Worm (Caenorhabditis elegans) whole organism, late embryonic: ENCODE data around the gene Y50D4A.5.

Source experiments
- C08G9.2 ChIP-seq: sonication (generic microtip); optimal IDR thresholded peaks from 2 replicates; lab custom pipeline; 2016; ENCODE audit warnings: mild to moderate bottlenecking, missing genetic modification characterization, moderate library complexity, missing compliant biosample characterization
- F13H6.1 ChIP-seq: sonication (generic microtip); optimal IDR thresholded peaks from 2 replicates; lab custom pipeline; 2016; ENCODE audit warnings: missing genetic modification characterization, missing compliant biosample characterization
- K09A11.1 ChIP-seq: sonication (generic microtip); optimal IDR thresholded peaks from 2 replicates; lab custom pipeline; 2017; ENCODE audit warnings: antibody characterized with exemption, mild to moderate bottlenecking, missing genetic modification characterization, missing compliant biosample characterization; ENCODE audit not compliant: insufficient read depth
- Y22D7AL.16 ChIP-seq: sonication (generic microtip); optimal IDR thresholded peaks from 2 replicates; lab custom pipeline; 2016; ENCODE audit warnings: missing genetic modification characterization, missing compliant biosample characterization
- ahr-1 ChIP-seq: sonication (generic microtip); optimal IDR thresholded peaks from 2 replicates; lab custom pipeline; 2016; ENCODE audit warnings: missing genetic modification characterization, missing compliant biosample characterization
- ama-1 ChIP-seq: fragments of 150-350 bp; optimal IDR thresholded peaks from 2 replicates; lab custom pipeline; 2014
- ceh-14 ChIP-seq: sonication (generic microtip); optimal IDR thresholded peaks from 2 replicates; lab custom pipeline; 2016; ENCODE audit warnings: missing genotype, missing genetic modification characterization, missing compliant biosample characterization
- ceh-18 ChIP-seq: sonication (generic microtip); optimal IDR thresholded peaks from 2 replicates; lab custom pipeline; 2016; ENCODE audit warnings: missing genetic modification characterization, missing compliant biosample characterization
- ceh-19 ChIP-seq: fragments of 200-800 bp; sonication (Bioruptor generic); optimal IDR thresholded peaks from 2 replicates; lab custom pipeline; 2018; ENCODE audit warnings: mild to moderate bottlenecking, missing genetic modification characterization, missing compliant biosample characterization
- ceh-2 ChIP-seq: sonication (generic microtip); optimal IDR thresholded peaks from 2 replicates; lab custom pipeline; 2016; ENCODE audit warnings: missing genotype, missing genetic modification characterization, missing compliant biosample characterization
- ceh-24 ChIP-seq: sonication (generic microtip); optimal IDR thresholded peaks from 2 replicates; lab custom pipeline; 2016; ENCODE audit warnings: mild to moderate bottlenecking, missing genetic modification characterization, missing compliant biosample characterization
- ceh-31 ChIP-seq: sonication (generic microtip); optimal IDR thresholded peaks from 2 replicates; lab custom pipeline; 2016; ENCODE audit warnings: missing genetic modification characterization, missing compliant biosample characterization
- ceh-34 ChIP-seq: sonication (generic microtip); optimal IDR thresholded peaks from 2 replicates; lab custom pipeline; 2016; ENCODE audit warnings: mild to moderate bottlenecking, missing genetic modification characterization, missing compliant biosample characterization
- ceh-48 ChIP-seq: sonication (generic microtip); optimal IDR thresholded peaks from 2 replicates; lab custom pipeline; 2016; ENCODE audit warnings: missing genetic modification characterization, inconsistent platforms, missing compliant biosample characterization
- ceh-6 ChIP-seq: fragments of 200-800 bp; sonication (Bioruptor generic); optimal IDR thresholded peaks from 2 replicates; lab custom pipeline; 2018; ENCODE audit warnings: mild to moderate bottlenecking, missing genetic modification characterization, missing compliant biosample characterization
- ceh-9 ChIP-seq: sonication (generic microtip); optimal IDR thresholded peaks from 2 replicates; lab custom pipeline; 2016; ENCODE audit warnings: mild to moderate bottlenecking, missing genetic modification characterization, inconsistent platforms, missing compliant biosample characterization
- che-1 ChIP-seq: sonication (generic microtip); optimal IDR thresholded peaks from 2 replicates; lab custom pipeline; 2016; ENCODE audit warnings: mild to moderate bottlenecking, missing genetic modification characterization, missing compliant biosample characterization
- dmd-4 ChIP-seq: sonication (generic microtip); optimal IDR thresholded peaks from 2 replicates; lab custom pipeline; 2016; ENCODE audit warnings: borderline replicate concordance, missing genetic modification characterization, missing compliant biosample characterization
- dve-1 ChIP-seq: sonication (generic microtip); optimal IDR thresholded peaks from 2 replicates; lab custom pipeline; 2017; ENCODE audit warnings: antibody characterized with exemption, mild to moderate bottlenecking, missing genetic modification characterization, missing compliant biosample characterization
- elt-2 ChIP-seq: sonication (generic microtip); optimal IDR thresholded peaks from 2 replicates; lab custom pipeline; 2016; ENCODE audit warnings: missing genetic modification reagents, missing genetic modification characterization, missing compliant biosample characterization
- ets-4 ChIP-seq: sonication (generic microtip); optimal IDR thresholded peaks from 2 replicates; lab custom pipeline; 2016; ENCODE audit warnings: missing genetic modification characterization, missing compliant biosample characterization
- fax-1 ChIP-seq: sonication (generic microtip); optimal IDR thresholded peaks from 2 replicates; lab custom pipeline; 2016; ENCODE audit warnings: missing genotype, missing genetic modification characterization, missing compliant biosample characterization
- fkh-10 ChIP-seq: fragments of 150-350 bp; optimal IDR thresholded peaks from 2 replicates; lab custom pipeline; 2014; ENCODE audit warnings: missing biosample characterization, missing genetic modification reagents, missing genetic modification characterization
- fkh-6 ChIP-seq: sonication (generic microtip); optimal IDR thresholded peaks from 2 replicates; lab custom pipeline; 2016; ENCODE audit warnings: missing genetic modification characterization, missing compliant biosample characterization
- gmeb-2 ChIP-seq: sonication (generic microtip); optimal IDR thresholded peaks from 2 replicates; lab custom pipeline; 2016; ENCODE audit warnings: missing genetic modification characterization, inconsistent platforms, missing compliant biosample characterization
- hlh-15 ChIP-seq: sonication (generic microtip); optimal IDR thresholded peaks from 2 replicates; lab custom pipeline; 2016; ENCODE audit warnings: missing genetic modification characterization, missing compliant biosample characterization
- lim-6 ChIP-seq: sonication (generic microtip); optimal IDR thresholded peaks from 2 replicates; lab custom pipeline; 2016; ENCODE audit warnings: missing genetic modification characterization, missing compliant biosample characterization
- lin-11 ChIP-seq: fragments of 200-800 bp; sonication (Bioruptor generic); optimal IDR thresholded peaks from 2 replicates; lab custom pipeline; 2018; ENCODE audit warnings: mild to moderate bottlenecking, missing genetic modification characterization, missing compliant biosample characterization
- mec-3 ChIP-seq: sonication (generic microtip); optimal IDR thresholded peaks from 2 replicates; lab custom pipeline; 2016; ENCODE audit warnings: borderline replicate concordance, missing genetic modification characterization, missing compliant biosample characterization
- nfya-1 ChIP-seq: sonication (generic microtip); optimal IDR thresholded peaks from 2 replicates; lab custom pipeline; 2017; ENCODE audit warnings: missing genetic modification characterization, mild to moderate bottlenecking, missing compliant biosample characterization, antibody characterized with exemption, moderate library complexity
- nhr-11 ChIP-seq: fragments of 150-350 bp; optimal IDR thresholded peaks from 2 replicates; lab custom pipeline; 2014; ENCODE audit warnings: missing biosample characterization, missing genetic modification characterization
- pat-9 ChIP-seq: fragments of 200-800 bp; sonication (Bioruptor generic); optimal IDR thresholded peaks from 2 replicates; lab custom pipeline; 2018; ENCODE audit warnings: mild to moderate bottlenecking, missing genetic modification characterization, moderate library complexity, missing compliant biosample characterization
- pax-1 ChIP-seq: fragments of 150-350 bp; optimal IDR thresholded peaks from 2 replicates; lab custom pipeline; 2014; ENCODE audit warnings: missing biosample characterization, missing genetic modification characterization
- pha-2 ChIP-seq: sonication (generic microtip); optimal IDR thresholded peaks from 2 replicates; lab custom pipeline; 2017; ENCODE audit warnings: mild to moderate bottlenecking, missing genetic modification characterization, missing compliant biosample characterization
- pros-1 ChIP-seq: fragments of 150-350 bp; optimal IDR thresholded peaks from 2 replicates; lab custom pipeline; 2014; ENCODE audit warnings: missing biosample characterization, missing genetic modification reagents, missing genetic modification characterization
- ref-2 ChIP-seq: sonication (generic microtip); optimal IDR thresholded peaks from 2 replicates; lab custom pipeline; 2016; ENCODE audit warnings: missing genetic modification characterization, missing compliant biosample characterization
- rnt-1 ChIP-seq: sonication (generic microtip); optimal IDR thresholded peaks from 2 replicates; lab custom pipeline; 2016; ENCODE audit warnings: missing genetic modification characterization, missing compliant biosample characterization
- tbx-2 ChIP-seq: sonication (generic microtip); optimal IDR thresholded peaks from 2 replicates; lab custom pipeline; 2016; ENCODE audit warnings: missing genetic modification characterization, missing compliant biosample characterization
- ttx-3 ChIP-seq: sonication (generic microtip); optimal IDR thresholded peaks from 2 replicates; lab custom pipeline; 2016; ENCODE audit warnings: missing genetic modification reagents, missing genetic modification characterization, missing compliant biosample characterization
- unc-3 ChIP-seq, 2 experiments: fragments of 200-800 bp in 1 of 2; sonication (Bioruptor generic) in 1 of 2; sonication (generic microtip) in 1 of 2; conservative IDR thresholded peaks in 1 of 2; optimal IDR thresholded peaks in 1 of 2; 2 replicates each; pipeline versions ENCODE4 v1.3.6 to Lab custom; 2016 to 2022; ENCODE audit warnings: missing compliant biosample characterization in 2 of 2, missing genetic modification characterization in 2 of 2, missing genetic modification reagents in 1 of 2
- unc-42 ChIP-seq: sonication (generic microtip); optimal IDR thresholded peaks from 2 replicates; lab custom pipeline; 2016; ENCODE audit warnings: missing genotype, missing genetic modification characterization, missing compliant biosample characterization
- unc-86 ChIP-seq: sonication (generic microtip); optimal IDR thresholded peaks from 2 replicates; lab custom pipeline; 2016; ENCODE audit warnings: missing genetic modification characterization, missing compliant biosample characterization
- zip-5 ChIP-seq: sonication (generic microtip); optimal IDR thresholded peaks from 2 replicates; lab custom pipeline; 2016; ENCODE audit warnings: missing genetic modification characterization, missing compliant biosample characterization

Gene Y50D4A.5

DNA sequence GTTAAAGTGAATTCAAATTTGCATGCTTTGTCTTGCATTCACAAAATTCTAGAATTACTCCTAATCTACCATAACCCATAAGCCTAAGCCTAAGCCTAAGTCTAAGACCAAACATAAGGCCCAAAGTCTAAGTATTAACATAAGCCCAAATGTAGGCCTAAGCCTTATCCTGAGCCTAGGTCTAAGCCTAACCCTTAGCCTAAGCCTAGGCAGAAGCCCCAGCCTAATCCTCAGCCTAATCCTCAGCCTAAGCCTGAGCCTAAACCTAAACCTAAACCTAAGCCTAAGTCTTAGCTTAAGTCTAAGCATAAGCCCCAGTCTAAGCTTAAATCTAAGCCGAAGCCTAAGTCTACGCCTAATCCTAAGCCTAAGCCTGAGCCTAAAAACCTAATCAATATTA is 36.5 kb upstream of the Y50D4A.5 start:
- TF ChIP-seq dve-1 (tag; lab: Kevin White, UChicago) = peak; percentile 24
- no peak for TF ChIP-seq C08G9.2 (tag; lab: Kevin White, UChicago)

DNA sequence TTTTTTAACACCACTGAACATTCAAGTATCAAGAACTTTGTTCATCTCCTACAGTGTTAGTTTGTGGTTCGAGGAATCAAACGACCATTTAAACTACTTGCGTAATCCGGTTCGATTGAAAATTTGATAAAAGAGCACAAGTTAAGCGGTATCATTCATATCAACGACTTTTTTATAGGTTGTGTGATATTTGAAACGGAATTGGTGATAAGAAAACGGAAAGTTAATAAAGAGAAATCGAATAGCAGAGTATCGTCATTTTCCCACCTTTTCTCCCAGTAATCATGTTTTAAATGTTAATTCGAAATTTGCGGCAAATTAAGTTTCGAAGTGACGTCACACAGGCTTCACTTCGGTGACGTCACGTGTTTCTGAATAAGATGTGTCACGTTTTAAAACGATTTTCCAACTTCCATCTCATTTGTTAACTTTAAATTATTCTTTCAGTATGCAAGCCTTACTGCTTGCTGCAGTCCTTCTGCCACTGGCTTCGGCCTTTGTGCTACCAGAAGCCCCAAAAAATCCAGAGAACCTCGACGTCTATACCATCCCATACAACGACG is 30.7 kb upstream of the Y50D4A.5 start, which contains the start of gene T21H3.1:
Gene T21H3.1 (plus strand): TSS at position 448 of the 563 bp plus-strand sequence.
- TF ChIP-seq pros-1 (tag; lab: Kevin White, UChicago) = no peak
- no peak for TF ChIP-seq ahr-1
- no peak for TF ChIP-seq ama-1 (lab: Kevin White, UChicago)
- TF ChIP-seq ceh-34 = no peak
- no peak for TF ChIP-seq ceh-18
- TF ChIP-seq pat-9 (tag; lab: Kevin White, UChicago) = no peak
- TF ChIP-seq ttx-3 (tag; lab: Kevin White, UChicago) = no peak
- TF ChIP-seq ceh-48 (tag; lab: Kevin White, UChicago) = no peak
- TF ChIP-seq ceh-24 (tag; lab: Kevin White, UChicago) = no peak
- TF ChIP-seq dve-1 (tag; lab: Kevin White, UChicago) = no peak
- TF ChIP-seq, all 69 proteins: peak for 0

DNA sequence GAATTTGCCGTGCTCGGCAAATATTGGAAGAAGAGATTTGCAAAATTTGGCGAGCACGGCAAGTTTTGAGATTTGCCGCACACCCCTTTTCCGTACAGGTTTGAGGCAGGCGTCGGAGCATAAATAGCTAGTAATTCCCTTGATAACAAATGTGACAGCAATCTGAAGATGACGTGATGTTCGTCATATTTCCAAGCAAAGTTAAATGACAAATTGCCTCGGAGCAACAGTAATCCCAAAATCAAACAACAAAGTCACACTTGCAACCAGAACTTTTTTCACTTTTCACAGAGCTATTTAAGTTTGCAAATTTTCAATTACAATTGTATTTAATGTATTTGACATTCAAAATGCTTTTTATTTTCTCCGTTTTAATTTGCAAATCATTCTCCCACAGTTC is 27.8 kb upstream of the Y50D4A.5 start, which contains the start of gene F25A2.1:
Gene F25A2.1 (plus strand): TSS at position 301 of the 400 bp plus-strand sequence.
- TF ChIP-seq ceh-18 (no peak), ceh-31 (no peak), ceh-6 (no peak), fkh-10 (GFP tag; lab: Kevin White, UChicago) (no peak), lin-11 (no peak), unc-3 (GFP tag; conservative IDR thresholded peaks at IDR 0.05; lab: Robert Waterston, UW) (no peak), unc-3 (tag; optimal IDR thresholded peaks at IDR 0.05; lab: Kevin White, UChicago) (no peak), ref-2 (no peak), dmd-4 (tag; lab: Kevin White, UChicago) (no peak), nhr-11 (no peak), unc-42 (tag; lab: Kevin White, UChicago) (no peak), nfya-1 (no peak), che-1 (no peak), Y22D7AL.16 (tag; lab: Kevin White, UChicago) (no peak), hlh-15 (tag; lab: Kevin White, UChicago) (no peak), unc-86 (tag; lab: Kevin White, UChicago) (no peak), mec-3 (tag; lab: Kevin White, UChicago) (no peak), pax-1 (tag; lab: Kevin White, UChicago) (no peak), elt-2 (tag; lab: Kevin White, UChicago) (no peak), C08G9.2 (tag; lab: Kevin White, UChicago) (no peak), pha-2 (tag; lab: Kevin White, UChicago) (no peak)
- TF ChIP-seq, all 69 proteins: peak for 0

DNA sequence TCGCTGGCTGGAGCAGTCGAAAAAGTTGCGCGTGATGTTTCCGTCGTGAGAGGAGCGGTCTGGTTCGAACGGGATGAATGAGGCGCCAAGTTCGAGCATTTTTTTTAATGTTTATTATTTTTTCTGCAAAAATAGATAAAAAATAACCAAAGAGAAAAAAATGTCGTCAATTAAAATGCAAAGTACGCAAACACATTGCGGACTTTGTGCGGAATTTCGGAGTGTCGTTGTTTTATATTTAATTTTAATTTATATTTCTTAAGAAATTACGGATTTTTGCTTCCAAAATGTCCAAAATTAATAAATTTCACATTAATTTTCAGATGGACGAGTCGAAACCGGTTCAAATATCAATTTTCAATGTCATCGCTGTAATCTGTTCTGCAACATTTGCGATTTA is 11.1 kb upstream of the Y50D4A.5 start, which contains the start of the genes wrb-1 and Y50D4A.4:
Gene wrb-1 (plus strand): TSS at position 78 of the 400 bp plus-strand sequence.
Gene Y50D4A.4 (minus strand): TSS at position 133 of the 400 bp plus-strand sequence.
- TF ChIP-seq rnt-1 (no peak), unc-42 (tag; lab: Kevin White, UChicago) (peak; percentile 13), ets-4 (no peak), ceh-9 (tag; lab: Kevin White, UChicago) (no peak), K09A11.1 (no peak), ref-2 (peak; percentile 29)

ce11 chrV:1197064-1197724 is 9.9 kb upstream of the Y50D4A.5 start:
- peak; percentile 67 for TF ChIP-seq ceh-18
- peak; percentile 92 for TF ChIP-seq ceh-14 (tag; lab: Kevin White, UChicago)
- peak; percentile 93 for TF ChIP-seq C08G9.2 (tag; lab: Kevin White, UChicago)
- TF ChIP-seq ceh-19 (GFP tag; lab: Kevin White, UChicago) = peak; percentile 30
- peak; percentile 63 for TF ChIP-seq zip-5 (tag; lab: Kevin White, UChicago)
- TF ChIP-seq fkh-6 (tag; lab: Kevin White, UChicago) = peak; percentile 22
- peak; percentile 84 for TF ChIP-seq lim-6 (tag; lab: Kevin White, UChicago)
- peak; percentile 81 for TF ChIP-seq F13H6.1 (tag; lab: Kevin White, UChicago)
- peak; percentile 86 for TF ChIP-seq tbx-2
- TF ChIP-seq ceh-2 (tag; lab: Kevin White, UChicago) = peak; percentile 85
- peak; percentile 29 for TF ChIP-seq ceh-6
- TF ChIP-seq ceh-34 = peak; percentile 83
- TF ChIP-seq fax-1 (tag; lab: Kevin White, UChicago) = peak; percentile 86
- TF ChIP-seq dmd-4 (tag; lab: Kevin White, UChicago) = peak; percentile 83
- peak; percentile 99 for TF ChIP-seq ceh-31
- peak; percentile 33 for TF ChIP-seq gmeb-2 (tag; lab: Kevin White, UChicago)
